Fruit fly (Drosophila melanogaster) whole organism, embryonic: ENCODE data around the gene gammaTub37C.
A peak's percentile ranks its signal among the peaks of the same experiment; 100 is the strongest.

ENCODE experiments used
- ATbp ChIP-seq: fragments of 200-800 bp; sonication (Bioruptor generic); optimal IDR thresholded peaks from 2 replicates; lab custom pipeline; 2017; ENCODE audit warnings: missing biosample characterization, mild to moderate bottlenecking, missing genetic modification characterization, missing genetic modification reagents
- Atf6 ChIP-seq: fragments of 200-800 bp; sonication (Bioruptor generic); IDR thresholded peaks from 2 replicates; pipeline ENCODE4 v1.3.6; 2022; ENCODE audit warnings: missing biosample characterization, missing genetic modification characterization
- CG10209 ChIP-seq: fragments of 200-800 bp; sonication (Bioruptor generic); optimal IDR thresholded peaks from 3 replicates; lab custom pipeline; 2017; ENCODE audit warnings: missing biosample characterization, mild to moderate bottlenecking, missing genetic modification characterization, missing genetic modification reagents
- CG11085 ChIP-seq: fragments of 200-800 bp; sonication (Bioruptor generic); IDR thresholded peaks from 2 replicates; pipeline ENCODE4 v1.3.6; 2022; ENCODE audit warnings: missing biosample characterization, missing genetic modification characterization
- CG12299 ChIP-seq: fragments of 200-800 bp; sonication (Bioruptor generic); optimal IDR thresholded peaks from 2 replicates; lab custom pipeline; 2018; ENCODE audit warnings: missing biosample characterization, mild to moderate bottlenecking, missing genetic modification characterization
- CG12391 ChIP-seq: fragments of 200-800 bp; sonication (Bioruptor generic); optimal IDR thresholded peaks from 3 replicates; lab custom pipeline; 2018; ENCODE audit warnings: missing biosample characterization, mild to moderate bottlenecking, missing genetic modification characterization, moderate library complexity
- CG1602 ChIP-seq: fragments of 200-800 bp; sonication (Bioruptor generic); optimal IDR thresholded peaks from 3 replicates; lab custom pipeline; 2016; ENCODE audit warnings: missing biosample characterization, missing genetic modification characterization
- CG17359 ChIP-seq: fragments of 200-800 bp; sonication (Bioruptor generic); optimal IDR thresholded peaks from 3 replicates; lab custom pipeline; 2018; ENCODE audit warnings: missing biosample characterization, mild to moderate bottlenecking, missing genetic modification characterization, moderate library complexity
- CG1832 ChIP-seq: fragments of 200-800 bp; sonication (Bioruptor generic); optimal IDR thresholded peaks from 2 replicates; lab custom pipeline; 2017; ENCODE audit warnings: missing biosample characterization, mild to moderate bottlenecking, missing genetic modification characterization, inconsistent platforms
- CG2202 ChIP-seq: fragments of 200-800 bp; sonication (Bioruptor generic); optimal IDR thresholded peaks from 2 replicates; lab custom pipeline; 2018; ENCODE audit warnings: missing biosample characterization, mild to moderate bottlenecking, missing genetic modification characterization
- CG2875 ChIP-seq: fragments of 200-800 bp; sonication (Bioruptor generic); optimal IDR thresholded peaks from 2 replicates; lab custom pipeline; 2017; ENCODE audit warnings: missing biosample characterization, mild to moderate bottlenecking, missing genetic modification characterization, missing genetic modification reagents
- CG3995 ChIP-seq: fragments of 200-800 bp; sonication (Bioruptor generic); optimal IDR thresholded peaks from 3 replicates; lab custom pipeline; 2016; ENCODE audit warnings: missing biosample characterization, missing genetic modification characterization
- CG5953 ChIP-seq: fragments of 200-800 bp; sonication (Bioruptor generic); IDR thresholded peaks from 2 replicates; pipeline ENCODE4 v1.3.6; 2022; ENCODE audit warnings: missing biosample characterization, missing genetic modification characterization
- CG6272 ChIP-seq: fragments of 200-800 bp; sonication (Bioruptor generic); IDR thresholded peaks from 2 replicates; pipeline ENCODE4 v1.3.6; 2022; ENCODE audit warnings: missing biosample characterization, missing genetic modification characterization
- CG7556 ChIP-seq: fragments of 200-800 bp; sonication (Bioruptor generic); optimal IDR thresholded peaks from 2 replicates; lab custom pipeline; 2017; ENCODE audit warnings: missing biosample characterization, mild to moderate bottlenecking, missing genetic modification characterization
- CG8290 ChIP-seq, 3 experiments: fragments of 200-800 bp; sonication (Bioruptor generic); optimal IDR thresholded peaks; 2 replicates each; lab custom pipeline; 2016 to 2019; ENCODE audit warnings: missing biosample characterization in 3 of 3, missing genetic modification characterization in 3 of 3, mild to moderate bottlenecking in 2 of 3, moderate library complexity in 1 of 3
- CG8944 ChIP-seq: fragments of 200-800 bp; sonication (Bioruptor generic); optimal IDR thresholded peaks from 3 replicates; lab custom pipeline; 2016; ENCODE audit warnings: missing biosample characterization, missing genetic modification characterization
- CG9609 ChIP-seq: fragments of 200-800 bp; sonication (Bioruptor generic); optimal IDR thresholded peaks from 3 replicates; lab custom pipeline; 2016; ENCODE audit warnings: missing biosample characterization, missing genetic modification characterization
- Dfd ChIP-seq, 2 experiments: fragments of >200 bp; optimal IDR thresholded peaks; 2 replicates each; lab custom pipeline; 2017; ENCODE audit warnings: missing biosample characterization in 2 of 2, missing genetic modification characterization in 2 of 2
- Dip2 ChIP-seq: fragments of 200-800 bp; sonication (Bioruptor generic); IDR thresholded peaks from 2 replicates; pipeline ENCODE4 v1.3.6; 2022; ENCODE audit warnings: missing biosample characterization, missing genetic modification characterization
- Dll ChIP-seq: fragments of 200-800 bp; sonication (Bioruptor generic); IDR thresholded peaks from 4 replicates; pipeline ENCODE4 v1.3.6; 2022; ENCODE audit warnings: missing biosample characterization, missing genetic modification characterization; ENCODE audit not compliant: partially characterized antibody
- GATAe ChIP-seq: fragments of 200-800 bp; sonication (Bioruptor generic); conservative IDR thresholded peaks from 2 replicates; pipeline ENCODE4 v1.3.6; 2022; ENCODE audit warnings: missing biosample characterization, missing genetic modification characterization
- Gsc ChIP-seq: fragments of 200-800 bp; sonication (Bioruptor generic); IDR thresholded peaks from 2 replicates; pipeline ENCODE4 v1.3.6; 2022; ENCODE audit warnings: missing biosample characterization, missing genetic modification characterization
- Hmx ChIP-seq: fragments of 200-800 bp; sonication (Bioruptor generic); optimal IDR thresholded peaks from 2 replicates; lab custom pipeline; 2016; ENCODE audit warnings: missing biosample characterization, missing genetic modification characterization
- MBD-R2 ChIP-seq: fragments of 200-800 bp; sonication (Bioruptor generic); IDR thresholded peaks from 2 replicates; pipeline ENCODE4 v1.3.6; 2022; ENCODE audit warnings: missing biosample characterization, missing genetic modification characterization
- MESR4 ChIP-seq: fragments of 200-800 bp; sonication (Bioruptor generic); optimal IDR thresholded peaks from 2 replicates; lab custom pipeline; 2018; ENCODE audit warnings: missing biosample characterization, mild to moderate bottlenecking, missing genetic modification characterization, moderate library complexity
- Nf-YB ChIP-seq: fragments of 200-800 bp; sonication (Bioruptor generic); optimal IDR thresholded peaks from 3 replicates; lab custom pipeline; 2019; ENCODE audit warnings: missing biosample characterization, mild to moderate bottlenecking, missing genetic modification characterization, moderate library complexity
- Oaz ChIP-seq: fragments of 200-800 bp; sonication (Bioruptor generic); IDR thresholded peaks from 2 replicates; pipeline ENCODE4 v1.3.6; 2022; ENCODE audit warnings: missing biosample characterization, missing genetic modification characterization
- Ssrp ChIP-seq: fragments of 200-800 bp; sonication (Bioruptor generic); optimal IDR thresholded peaks from 2 replicates; lab custom pipeline; 2018; ENCODE audit warnings: missing biosample characterization, mild to moderate bottlenecking, missing genetic modification characterization, moderate library complexity
- Tbp ChIP-seq: fragments of >200 bp; optimal IDR thresholded peaks from 2 replicates; lab custom pipeline; 2018; ENCODE audit warnings: missing biosample characterization, missing genetic modification characterization
- cg ChIP-seq: fragments of 200-800 bp; sonication (Bioruptor generic); optimal IDR thresholded peaks from 3 replicates; lab custom pipeline; 2019; ENCODE audit warnings: missing biosample characterization, mild to moderate bottlenecking, missing genetic modification characterization, moderate library complexity
- chn ChIP-seq: fragments of 200-800 bp; sonication (Bioruptor generic); optimal IDR thresholded peaks from 2 replicates; lab custom pipeline; 2016; ENCODE audit warnings: missing biosample characterization, missing genetic modification characterization
- cwo ChIP-seq: fragments of 200-800 bp; sonication (Bioruptor generic); optimal IDR thresholded peaks from 3 replicates; lab custom pipeline; 2017; ENCODE audit warnings: missing biosample characterization, missing genetic modification characterization, mild to moderate bottlenecking, moderate library complexity, missing genetic modification reagents
- danr ChIP-seq: fragments of 200-800 bp; sonication (Bioruptor generic); IDR thresholded peaks from 2 replicates; pipeline ENCODE4 v1.3.6; 2022; ENCODE audit warnings: missing biosample characterization, missing genetic modification characterization
- dm ChIP-seq: fragments of 200-800 bp; sonication (Bioruptor generic); optimal IDR thresholded peaks from 3 replicates; lab custom pipeline; 2016; ENCODE audit warnings: missing biosample characterization, missing genetic modification characterization
- hbn ChIP-seq: fragments of 200-800 bp; sonication (Bioruptor generic); IDR thresholded peaks from 2 replicates; pipeline ENCODE4 v1.3.6; 2022; ENCODE audit warnings: missing biosample characterization, missing genetic modification characterization; ENCODE audit not compliant: partially characterized antibody
- her ChIP-seq: fragments of 200-800 bp; sonication (Bioruptor generic); optimal IDR thresholded peaks from 2 replicates; lab custom pipeline; 2016; ENCODE audit warnings: missing biosample characterization, missing genetic modification characterization
- lbe ChIP-seq: fragments of 200-800 bp; sonication (Bioruptor generic); optimal IDR thresholded peaks from 2 replicates; lab custom pipeline; 2016; ENCODE audit warnings: missing biosample characterization, mild to moderate bottlenecking, missing genetic modification characterization
- org-1 ChIP-seq: fragments of 200-800 bp; sonication (Bioruptor generic); optimal IDR thresholded peaks from 2 replicates; lab custom pipeline; 2017; ENCODE audit warnings: missing biosample characterization, missing genetic modification characterization
- pita ChIP-seq: fragments of 200-800 bp; sonication (Bioruptor generic); optimal IDR thresholded peaks from 2 replicates; lab custom pipeline; 2017; ENCODE audit warnings: missing biosample characterization, mild to moderate bottlenecking, missing genetic modification characterization
- psq ChIP-seq: fragments of 200-800 bp; sonication (Bioruptor generic); optimal IDR thresholded peaks from 2 replicates; lab custom pipeline; 2017; ENCODE audit warnings: missing biosample characterization, missing genetic modification characterization
- sens-2 ChIP-seq: fragments of 200-800 bp; sonication (Bioruptor generic); IDR thresholded peaks from 2 replicates; pipeline ENCODE4 v1.3.6; 2022; ENCODE audit warnings: missing biosample characterization, missing genetic modification characterization
- shn ChIP-seq: fragments of 200-800 bp; sonication (Bioruptor generic); optimal IDR thresholded peaks from 3 replicates; lab custom pipeline; 2016; ENCODE audit warnings: missing biosample characterization, missing genetic modification characterization
- sim ChIP-seq: fragments of 200-800 bp; sonication (Bioruptor generic); IDR thresholded peaks from 2 replicates; pipeline ENCODE4 v1.3.6; 2022; ENCODE audit warnings: missing biosample characterization, missing genetic modification characterization
- sisA ChIP-seq: fragments of 200-800 bp; sonication (Bioruptor generic); IDR thresholded peaks from 2 replicates; pipeline ENCODE4 v1.3.6; 2022; ENCODE audit warnings: missing biosample characterization, missing genetic modification characterization
- slou ChIP-seq: fragments of 200-800 bp; sonication (Bioruptor generic); optimal IDR thresholded peaks from 3 replicates; lab custom pipeline; 2016; ENCODE audit warnings: missing biosample characterization, missing genetic modification characterization
- ssp ChIP-seq: fragments of 200-800 bp; sonication (Bioruptor generic); IDR thresholded peaks from 2 replicates; pipeline ENCODE4 v1.3.6; 2022; ENCODE audit warnings: missing biosample characterization, missing genetic modification characterization
- wdn ChIP-seq: fragments of 200-800 bp; sonication (Bioruptor generic); IDR thresholded peaks from 2 replicates; pipeline ENCODE4 v1.3.6; 2022; ENCODE audit warnings: missing biosample characterization, missing genetic modification characterization
- zf30C ChIP-seq: fragments of 200-800 bp; sonication (Bioruptor generic); optimal IDR thresholded peaks from 3 replicates; lab custom pipeline; 2018; ENCODE audit warnings: missing biosample characterization, mild to moderate bottlenecking, missing genetic modification characterization

gammaTub37C gene

DNA sequence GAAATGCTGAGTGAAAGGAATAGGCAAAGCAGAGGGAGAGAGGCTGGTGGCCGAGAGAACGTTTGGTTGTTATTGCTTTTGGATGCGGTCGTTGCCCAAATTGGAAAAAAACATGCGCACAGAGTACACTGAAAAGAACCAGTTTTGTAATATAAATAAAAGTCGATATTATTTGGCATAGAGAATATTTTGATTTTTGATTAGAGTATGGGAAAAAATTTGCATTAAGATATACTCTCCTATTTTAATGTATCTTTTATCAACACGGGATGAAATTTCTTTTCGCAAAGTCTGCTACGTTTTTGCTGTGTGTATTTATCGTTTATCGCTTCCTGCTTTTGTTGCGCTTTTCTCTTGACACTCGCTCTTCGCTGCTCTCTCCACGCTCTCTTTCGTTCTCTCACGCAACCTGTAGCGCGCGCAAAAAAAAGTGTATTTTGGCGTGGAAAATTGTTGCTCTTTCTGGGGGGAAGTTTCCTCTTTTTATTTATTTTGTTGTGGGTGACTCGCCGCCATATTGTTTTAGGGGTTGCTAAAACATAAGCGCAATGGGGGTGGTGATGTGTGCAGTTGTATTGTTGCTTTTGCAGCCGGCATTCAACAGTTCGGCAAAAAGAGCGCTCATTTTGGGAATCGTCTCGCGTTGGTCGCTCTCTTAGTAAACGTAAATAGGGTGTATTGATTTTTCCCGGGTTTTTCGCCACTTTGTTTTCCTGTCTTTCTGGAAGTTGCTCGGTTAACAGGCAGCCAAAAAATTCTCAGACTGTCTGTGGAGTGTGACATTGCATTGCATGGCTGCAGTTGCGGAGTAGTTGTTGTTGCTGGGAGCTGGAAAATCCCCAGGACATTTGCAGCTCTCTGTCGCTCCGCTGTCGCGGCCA is 20.4 kb downstream of the gammaTub37C start (continued):
- TF ChIP-seq Dll (peak; percentile 17; the same call in 1 of the 4 replicates), CG17359 (tag; lab: Kevin White, UChicago) (peak; percentile 99), CG1602 (GFP tag; lab: Kevin White, UChicago) (peak; percentile 97), chn (peak; percentile 92), cwo (GFP tag; lab: Kevin White, UChicago) (peak; percentile 96), Ssrp (tag; lab: Kevin White, UChicago) (peak; percentile 97), CG5953 (peak; percentile 92), dm (GFP tag; lab: Kevin White, UChicago) (peak; percentile 87), pita (GFP tag; lab: Kevin White, UChicago) (no peak), CG8290 (GFP tag; optimal IDR thresholded peaks at IDR 0.05; lab: Kevin White, UChicago) (peak; percentile 95), CG8290 (tag; optimal IDR thresholded peaks at IDR 0.05; lab: Kevin White, UChicago) (peak; percentile 70 to 83), GATAe (GFP tag; lab: Robert Waterston, UW) (peak; percentile 90), wdn (GFP tag; lab: Robert Waterston, UW) (peak; percentile 94), Gsc (GFP tag; lab: Robert Waterston, UW) (no peak), CG1832 (no peak), CG2202 (tag; lab: Kevin White, UChicago) (peak; percentile 92), slou (GFP tag; lab: Kevin White, UChicago) (peak; percentile 97), org-1 (GFP tag; lab: Kevin White, UChicago) (peak; percentile 95), cg (GFP tag; lab: Kevin White, UChicago) (no peak), sim (GFP tag; lab: Robert Waterston, UW) (peak; percentile 96), CG7556 (GFP tag; lab: Kevin White, UChicago) (peak; percentile 96), Dip2 (peak; percentile 67), CG2875 (GFP tag; lab: Kevin White, UChicago) (peak; percentile 98), CG12391 (tag; lab: Kevin White, UChicago) (peak; percentile 97), Hmx (GFP tag; lab: Kevin White, UChicago) (peak; percentile 82), CG3995 (GFP tag; lab: Kevin White, UChicago) (peak; percentile 76), ATbp (GFP tag; lab: Kevin White, UChicago) (peak; percentile 97), Tbp (no peak), Nf-YB (GFP tag; lab: Kevin White, UChicago) (peak; percentile 82), lbe (peak; percentile 81), Atf6 (GFP tag; lab: Robert Waterston, UW) (peak; percentile 97), CG6272 (peak; percentile 96), ssp (GFP tag; lab: Robert Waterston, UW) (peak; percentile 90), psq (peak; percentile 86), danr (GFP tag; lab: Robert Waterston, UW) (peak; percentile 94), Dfd (GFP tag; optimal IDR thresholded peaks at IDR 0.05; lab: Kevin White, UChicago) (no peak), CG12299 (tag; lab: Kevin White, UChicago) (peak; percentile 96), MESR4 (GFP tag; lab: Kevin White, UChicago) (peak; percentile 41), CG8944 (GFP tag; lab: Kevin White, UChicago) (peak; percentile 91), Oaz (GFP tag; lab: Robert Waterston, UW) (peak; percentile 94), shn (peak; percentile 82), CG11085 (GFP tag; lab: Robert Waterston, UW) (peak; percentile 93), MBD-R2 (GFP tag; lab: Robert Waterston, UW) (peak; percentile 78; the same call in 1 of the 2 replicates), her (GFP tag; lab: Kevin White, UChicago) (peak; percentile 91), zf30C (GFP tag; lab: Kevin White, UChicago) (peak; percentile 99), CG10209 (GFP tag; lab: Kevin White, UChicago) (peak; percentile 96), hbn (GFP tag; lab: Robert Waterston, UW) (no peak), sisA (GFP tag; lab: Robert Waterston, UW) (peak; percentile 96), sens-2 (GFP tag; lab: Robert Waterston, UW) (peak; percentile 92), CG9609 (peak; percentile 90)
